Worm (Caenorhabditis elegans) whole organism, midembryonic: ENCODE data around the gene nmad-1.

ENCODE experiments used
- T22C8.4 ChIP-seq: fragments of 200-800 bp; sonication (Bioruptor generic); IDR thresholded peaks from 2 replicates; pipeline ENCODE4 v1.3.6; 2022; ENCODE audit warnings: missing genetic modification characterization, missing compliant biosample characterization
- cog-1 ChIP-seq: sonication (generic microtip); optimal IDR thresholded peaks from 2 replicates; lab custom pipeline; 2016; ENCODE audit warnings: missing genetic modification characterization, missing compliant biosample characterization
- flt-1 ChIP-seq: fragments of 200-800 bp; sonication (Bioruptor generic); IDR thresholded peaks from 2 replicates; pipeline ENCODE4 v1.3.6; 2022; ENCODE audit warnings: missing genetic modification characterization, missing compliant biosample characterization
- klf-2 ChIP-seq: fragments of 200-800 bp; sonication (Bioruptor generic); conservative IDR thresholded peaks from 2 replicates; pipeline ENCODE4 v1.3.6; 2022; ENCODE audit warnings: missing genetic modification reagents, missing genetic modification characterization, missing compliant biosample characterization
- med-1 ChIP-seq: sonication (generic microtip); optimal IDR thresholded peaks from 2 replicates; lab custom pipeline; 2017; ENCODE audit warnings: missing genetic modification characterization, mild to moderate bottlenecking, missing compliant biosample characterization, antibody characterized with exemption, missing genetic modification reagents; ENCODE audit not compliant: insufficient read depth
- ref-1 ChIP-seq: fragments of 200-800 bp; sonication (Bioruptor generic); conservative IDR thresholded peaks from 2 replicates; pipeline ENCODE4 v1.3.6; 2022; ENCODE audit warnings: missing genetic modification reagents, missing genetic modification characterization, missing compliant biosample characterization
- tab-1 ChIP-seq: fragments of 200-800 bp; sonication (Bioruptor generic); IDR thresholded peaks from 2 replicates; pipeline ENCODE4 v1.3.6; 2022; ENCODE audit warnings: missing genetic modification characterization, missing compliant biosample characterization
- ztf-23 ChIP-seq: fragments of 200-800 bp; sonication (Bioruptor generic); IDR thresholded peaks from 2 replicates; pipeline ENCODE4 v1.3.6; 2022; ENCODE audit warnings: missing genetic modification reagents, missing genetic modification characterization, missing compliant biosample characterization
- ztf-29 ChIP-seq: fragments of 200-800 bp; sonication (Bioruptor generic); IDR thresholded peaks from 2 replicates; pipeline ENCODE4 v1.3.6; 2022; ENCODE audit warnings: missing genetic modification reagents, missing genetic modification characterization, missing compliant biosample characterization

Gene nmad-1

DNA sequence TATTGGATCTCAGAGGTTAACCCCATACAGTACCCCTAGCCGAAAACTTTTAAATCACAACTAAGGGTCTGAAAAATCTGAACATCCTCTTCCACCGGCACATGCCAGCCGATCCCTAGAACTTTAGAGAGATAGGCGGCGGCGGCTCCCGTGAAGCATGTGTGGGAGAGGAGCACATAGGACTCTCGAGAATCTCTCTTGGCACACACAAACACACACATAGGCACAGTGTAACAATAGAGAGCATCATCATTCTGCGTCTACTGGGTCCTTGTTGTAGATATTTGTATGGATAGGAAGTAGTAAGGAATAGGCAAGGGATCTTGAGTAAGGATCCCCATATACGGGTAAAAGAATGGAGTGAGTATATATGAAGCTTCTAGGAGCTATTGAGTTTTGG is 11.0 kb upstream of the nmad-1 start:
- TF ChIP-seq tab-1: no peak
- no peak for TF ChIP-seq T22C8.4 (GFP tag; lab: Robert Waterston, UW)
- no peak for TF ChIP-seq cog-1 (tag; lab: Kevin White, UChicago)
- no peak for TF ChIP-seq flt-1 (GFP tag; lab: Robert Waterston, UW)
- TF ChIP-seq med-1: no peak
- TF ChIP-seq ztf-23: no peak
- no peak for TF ChIP-seq klf-2 (GFP tag; lab: Robert Waterston, UW)
- no peak for TF ChIP-seq ztf-29
- no peak for TF ChIP-seq ref-1 (GFP tag; lab: Robert Waterston, UW)

DNA sequence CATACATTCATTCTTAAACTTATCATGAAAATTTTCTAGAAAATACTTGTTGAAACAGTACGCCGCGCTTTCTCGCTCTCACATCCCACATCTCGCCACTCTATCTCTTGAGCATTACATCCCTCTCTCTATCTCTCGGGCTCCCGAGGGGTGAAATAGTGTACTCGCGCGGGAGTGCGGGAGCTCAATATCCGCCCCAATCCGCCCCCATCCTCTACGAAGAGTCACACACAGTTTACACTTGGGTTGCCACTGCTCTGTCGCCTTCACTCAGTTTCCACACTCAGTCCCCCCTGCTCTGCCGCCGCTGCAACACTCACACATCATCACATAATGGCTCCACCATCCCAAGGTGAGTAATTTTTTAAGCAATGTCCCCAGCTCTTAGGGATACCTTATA is 10.1 kb upstream of the nmad-1 start, which contains the start of gene mlc-3:
TSS of gene mlc-3 (plus strand) at position 227 of the 400 bp plus-strand sequence.
- TF ChIP-seq ztf-29: no peak
- peak; percentile 69; the same call in 1 of the 2 replicates for TF ChIP-seq flt-1 (GFP tag; lab: Robert Waterston, UW)

DNA sequence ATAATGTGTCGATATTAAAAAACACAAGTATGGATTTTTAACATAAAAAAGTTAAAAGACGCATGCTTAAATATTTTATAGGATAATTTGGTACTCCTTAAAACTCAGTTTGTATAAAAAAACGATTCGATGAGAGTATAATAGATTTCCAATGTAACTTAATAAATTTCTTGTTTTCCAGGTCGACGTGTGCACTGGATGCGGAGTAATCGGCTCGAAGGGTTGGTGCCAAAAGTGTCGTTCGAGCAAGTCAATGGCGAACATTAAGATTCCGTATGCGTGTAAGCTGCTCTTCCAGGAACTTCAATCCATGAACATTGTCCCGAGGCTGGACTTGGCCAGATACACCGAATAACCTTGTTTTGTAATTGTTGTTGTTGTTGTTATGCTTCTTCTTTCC is 9.6 kb upstream of the nmad-1 start:
- no peak for TF ChIP-seq klf-2 (GFP tag; lab: Robert Waterston, UW)
- no peak for TF ChIP-seq med-1
- no peak for TF ChIP-seq T22C8.4 (GFP tag; lab: Robert Waterston, UW)
- TF ChIP-seq tab-1: no peak
- TF ChIP-seq ztf-29: no peak
- no peak for TF ChIP-seq ref-1 (GFP tag; lab: Robert Waterston, UW)
- TF ChIP-seq cog-1 (tag; lab: Kevin White, UChicago): no peak
- no peak for TF ChIP-seq ztf-23
- no peak for TF ChIP-seq flt-1 (GFP tag; lab: Robert Waterston, UW)

DNA sequence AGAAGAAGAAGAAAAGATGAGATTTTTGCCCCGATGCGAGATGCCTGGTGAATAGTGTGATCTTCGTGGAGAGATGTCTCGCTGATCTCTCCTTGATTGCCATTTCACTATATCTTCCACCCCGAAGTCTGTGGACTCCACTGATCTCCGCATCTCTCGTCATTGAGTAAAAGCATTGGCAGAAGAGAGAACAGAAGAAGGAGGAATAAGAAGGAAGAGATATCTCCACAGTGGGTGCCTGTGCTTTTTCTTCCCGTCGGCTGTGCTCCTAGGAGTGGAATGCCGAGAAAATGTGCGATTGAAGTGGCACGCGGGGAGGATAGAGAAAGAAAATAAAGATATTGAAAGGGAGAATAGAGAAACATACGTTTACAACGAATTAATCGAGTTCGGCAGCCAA is 8.9 kb upstream of the nmad-1 start:
- no peak for TF ChIP-seq cog-1 (tag; lab: Kevin White, UChicago)
- TF ChIP-seq T22C8.4 (GFP tag; lab: Robert Waterston, UW): no peak
- TF ChIP-seq ztf-23: no peak
- no peak for TF ChIP-seq tab-1
- no peak for TF ChIP-seq ref-1 (GFP tag; lab: Robert Waterston, UW)
- no peak for TF ChIP-seq flt-1 (GFP tag; lab: Robert Waterston, UW)
- no peak for TF ChIP-seq ztf-29
- no peak for TF ChIP-seq klf-2 (GFP tag; lab: Robert Waterston, UW)
- no peak for TF ChIP-seq med-1

DNA sequence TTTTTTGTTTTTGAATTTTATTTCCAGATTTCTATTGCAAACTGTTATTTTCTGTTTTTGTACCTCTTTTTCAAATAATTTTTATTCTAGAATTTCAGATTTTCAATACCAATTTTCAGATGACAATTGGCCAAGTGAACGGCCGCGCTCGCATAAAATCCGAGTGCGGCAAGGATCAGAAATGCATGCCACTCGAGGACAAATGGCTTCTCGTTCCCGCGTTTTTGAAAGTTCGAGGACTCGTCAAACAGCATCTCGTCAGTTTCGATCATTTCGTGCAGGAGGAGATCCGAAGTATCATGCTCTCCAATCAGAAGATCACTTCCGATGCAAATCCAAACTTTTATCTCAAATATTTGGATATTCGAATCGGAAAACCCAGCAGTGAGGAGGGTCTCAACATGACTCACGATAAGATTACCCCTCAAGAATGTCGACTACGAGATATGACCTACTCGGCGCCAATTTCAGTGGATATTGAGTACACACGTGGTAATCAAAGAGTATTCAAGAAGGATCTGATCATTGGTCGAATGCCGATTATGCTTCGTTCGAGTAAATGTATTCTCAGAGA is 2.6 kb upstream of the nmad-1 start, which contains the start of gene rpc-2:
TSS of gene rpc-2 (plus strand) at position 120 of the 574 bp plus-strand sequence.
- no peak for TF ChIP-seq tab-1
- no peak for TF ChIP-seq ztf-23
- TF ChIP-seq med-1: no peak
- TF ChIP-seq flt-1 (GFP tag; lab: Robert Waterston, UW): no peak

DNA sequence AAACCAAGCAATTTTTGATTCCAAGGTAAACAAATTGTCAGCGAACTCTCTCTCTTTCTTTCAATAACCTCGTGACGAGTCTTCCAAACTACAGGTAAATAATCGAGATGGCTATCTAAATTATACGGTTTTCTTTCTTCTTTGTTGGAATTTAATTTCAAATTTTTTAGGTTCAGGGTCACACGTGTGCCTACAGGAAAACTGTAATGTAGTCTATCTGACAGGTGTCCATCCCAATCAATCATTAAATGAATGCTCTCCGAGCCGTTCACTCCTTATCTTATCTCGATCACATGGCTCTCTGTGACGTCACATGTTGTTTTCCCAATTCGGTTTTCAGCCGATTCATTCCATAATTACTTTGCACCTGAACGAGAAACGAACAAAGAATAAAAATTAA is 1.6 kb downstream of the nmad-1 start:
- TF ChIP-seq ref-1 (GFP tag; lab: Robert Waterston, UW) (no peak), med-1 (no peak), cog-1 (tag; lab: Kevin White, UChicago) (no peak), klf-2 (GFP tag; lab: Robert Waterston, UW) (no peak)

DNA sequence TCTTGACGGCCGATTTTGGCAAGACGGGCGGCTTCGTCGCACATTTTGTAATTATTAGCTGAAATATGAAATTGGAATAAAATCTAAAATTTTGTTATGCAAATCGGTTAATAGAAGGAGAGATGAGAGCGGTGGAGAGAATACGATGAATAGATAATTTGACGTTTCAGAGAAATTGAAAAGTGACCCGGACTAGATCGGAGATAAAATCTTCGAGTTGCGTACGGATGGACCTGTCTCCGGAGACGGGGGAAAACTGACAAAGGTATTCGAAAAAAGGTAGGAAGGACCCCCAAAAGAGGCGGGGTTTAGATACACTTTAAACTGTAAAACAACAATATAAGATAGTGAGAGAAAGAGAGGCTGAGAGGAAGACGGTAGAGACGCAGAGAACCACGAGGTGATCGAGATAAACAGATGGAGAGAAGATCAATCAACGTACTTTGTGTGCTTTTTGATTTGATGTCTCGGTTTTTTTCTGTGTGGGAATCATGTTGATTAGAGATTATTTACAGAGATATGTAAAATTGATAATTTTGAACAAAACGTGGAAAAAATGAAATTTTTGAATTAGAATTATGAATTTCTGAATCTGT is 2.6 kb downstream of the nmad-1 start, which contains the start of gene F09F7.6:
TSS of gene F09F7.6 (minus strand) at position 64 of the 596 bp plus-strand sequence.
- TF ChIP-seq flt-1 (GFP tag; lab: Robert Waterston, UW) (0 out of 2 replicates have a peak, but pooled peaks have one; percentile 31), T22C8.4 (GFP tag; lab: Robert Waterston, UW) (no peak)

DNA sequence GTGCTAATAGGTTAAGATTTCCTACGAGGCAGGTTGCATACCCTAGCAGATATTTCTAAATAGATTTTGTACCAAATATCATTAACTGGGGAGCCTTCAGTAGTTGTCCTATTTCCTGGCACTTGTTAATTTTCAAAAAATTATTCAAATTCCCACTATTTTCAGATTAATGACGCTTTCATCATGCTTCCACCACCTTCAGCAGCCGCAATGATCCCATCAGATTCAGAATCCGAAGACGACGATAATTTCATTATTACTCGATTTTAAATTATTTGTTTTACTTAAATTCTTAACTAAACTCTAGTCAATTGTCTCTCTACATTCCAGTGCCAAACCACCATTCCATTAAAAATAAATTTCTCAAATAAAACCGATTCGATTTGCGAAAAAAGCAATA is 3.9 kb downstream of the nmad-1 start:
- TF ChIP-seq cog-1 (tag; lab: Kevin White, UChicago) (no peak), med-1 (no peak), T22C8.4 (GFP tag; lab: Robert Waterston, UW) (no peak), ref-1 (GFP tag; lab: Robert Waterston, UW) (no peak), ztf-29 (no peak), flt-1 (GFP tag; lab: Robert Waterston, UW) (no peak), tab-1 (no peak), klf-2 (GFP tag; lab: Robert Waterston, UW) (no peak), ztf-23 (no peak)

DNA sequence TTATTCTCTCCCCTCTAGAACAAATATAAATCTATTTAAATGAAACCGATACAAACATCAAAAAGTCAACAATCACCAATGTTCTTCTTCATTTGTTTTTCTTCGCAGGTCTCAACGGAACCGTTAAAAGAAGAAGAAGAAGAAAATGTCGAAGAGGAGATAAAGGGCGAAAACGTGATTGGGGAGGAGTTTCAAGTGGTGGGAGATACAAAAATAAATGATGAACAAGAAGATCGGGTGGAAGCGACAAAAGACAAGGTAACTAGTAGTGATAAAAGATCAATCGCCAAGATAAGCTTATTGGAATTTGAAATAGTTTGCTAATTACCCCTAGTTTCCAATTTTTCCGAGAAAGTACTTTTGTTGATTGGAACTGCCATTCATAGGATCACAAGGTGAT is 4.5 kb downstream of the nmad-1 start:
- TF ChIP-seq ztf-23: no peak
- no peak for TF ChIP-seq klf-2 (GFP tag; lab: Robert Waterston, UW)
- TF ChIP-seq ztf-29: no peak
- TF ChIP-seq flt-1 (GFP tag; lab: Robert Waterston, UW): no peak
- TF ChIP-seq tab-1: no peak
- TF ChIP-seq T22C8.4 (GFP tag; lab: Robert Waterston, UW): no peak
- TF ChIP-seq cog-1 (tag; lab: Kevin White, UChicago): no peak
- no peak for TF ChIP-seq ref-1 (GFP tag; lab: Robert Waterston, UW)
- TF ChIP-seq med-1: no peak

DNA sequence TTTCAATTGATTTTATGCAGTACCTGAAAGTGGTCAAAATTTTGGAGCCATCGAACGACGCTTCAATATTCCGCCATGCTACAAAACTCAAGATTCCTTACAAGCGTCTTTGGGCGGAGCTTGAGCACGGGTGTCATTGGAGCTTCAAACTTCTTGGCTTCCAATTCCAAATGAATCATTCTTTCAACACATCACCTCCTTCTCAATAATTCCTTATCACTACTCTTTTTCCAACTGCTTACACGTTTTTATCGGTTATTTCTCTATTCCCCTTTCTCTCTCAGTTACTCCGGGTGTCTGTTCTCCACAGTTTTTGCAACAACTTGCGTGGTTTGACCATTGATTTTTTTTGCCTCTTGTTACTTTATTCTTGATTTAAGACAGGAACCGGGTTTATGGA is 8.0 kb downstream of the nmad-1 start, which contains the start of gene F09F7.5:
TSS of gene F09F7.5 (plus strand) at position 258 of the 400 bp plus-strand sequence.
- TF ChIP-seq cog-1 (tag; lab: Kevin White, UChicago) (no peak), ztf-23 (no peak), tab-1 (no peak), ref-1 (GFP tag; lab: Robert Waterston, UW) (no peak), ztf-29 (no peak), T22C8.4 (GFP tag; lab: Robert Waterston, UW) (no peak), med-1 (no peak), flt-1 (GFP tag; lab: Robert Waterston, UW) (no peak), klf-2 (GFP tag; lab: Robert Waterston, UW) (no peak)
